Fruit fly (Drosophila melanogaster) whole organism, wandering third instar larva: ENCODE measurements around the gene Ir25a.
A peak's percentile ranks its signal among the peaks of the same experiment; 100 is the strongest.

ENCODE experiments used
- Abd-B ChIP-seq: fragments of >200 bp; optimal IDR thresholded peaks from 2 replicates; lab custom pipeline; 2017; ENCODE audit warnings: missing biosample characterization, missing genetic modification characterization
- CG9705 ChIP-seq: fragments of 200-800 bp; sonication (Bioruptor generic); optimal IDR thresholded peaks from 2 replicates; lab custom pipeline; 2018; ENCODE audit warnings: missing biosample characterization, mild to moderate bottlenecking, missing genetic modification characterization
- CrebA ChIP-seq: fragments of 200-800 bp; sonication (Bioruptor generic); optimal IDR thresholded peaks from 2 replicates; lab custom pipeline; 2016; ENCODE audit warnings: missing biosample characterization, mild to moderate bottlenecking, missing genetic modification characterization, borderline replicate concordance
- Dfd ChIP-seq: fragments of >200 bp; optimal IDR thresholded peaks from 2 replicates; lab custom pipeline; 2017; ENCODE audit warnings: missing biosample characterization, missing genetic modification characterization
- Dif ChIP-seq: fragments of 200-275, 200-300 bp; sonication (Bioruptor generic); optimal IDR thresholded peaks from 2 replicates; lab custom pipeline; 2018; ENCODE audit warnings: missing biosample characterization, missing genetic modification characterization; ENCODE audit not compliant: partially characterized antibody
- GATAd ChIP-seq: sonication (Bioruptor generic); optimal IDR thresholded peaks from 2 replicates; lab custom pipeline; 2016; ENCODE audit warnings: missing biosample characterization, missing genetic modification characterization
- HLH106 ChIP-seq: fragments of 200-800 bp; optimal IDR thresholded peaks from 3 replicates; lab custom pipeline; 2019; ENCODE audit warnings: missing biosample characterization, mild to moderate bottlenecking, missing genetic modification characterization, moderate library complexity
- Hnf4 ChIP-seq: fragments of 200-800 bp; sonication (Bioruptor generic); optimal IDR thresholded peaks from 2 replicates; lab custom pipeline; 2016; ENCODE audit warnings: missing biosample characterization, mild to moderate bottlenecking, missing genetic modification characterization
- Hr78 ChIP-seq: fragments of >200 bp; optimal IDR thresholded peaks from 2 replicates; lab custom pipeline; 2017; ENCODE audit warnings: missing biosample characterization, missing genetic modification characterization
- Hr83 ChIP-seq: fragments of 200-300 bp; sonication (Bioruptor generic); optimal IDR thresholded peaks from 2 replicates; lab custom pipeline; 2016; ENCODE audit warnings: missing biosample characterization, mild to moderate bottlenecking, missing genetic modification characterization, moderate library complexity; ENCODE audit not compliant: poor library complexity, severe bottlenecking
- Jra ChIP-seq: sonication (Bioruptor generic); optimal IDR thresholded peaks from 2 replicates; lab custom pipeline; 2016; ENCODE audit warnings: missing biosample characterization, missing genetic modification characterization
- Mio ChIP-seq: sonication (Bioruptor generic); optimal IDR thresholded peaks from 2 replicates; lab custom pipeline; 2016; ENCODE audit warnings: missing biosample characterization, missing genetic modification characterization
- Myc ChIP-seq: fragments of >200 bp; optimal IDR thresholded peaks from 2 replicates; lab custom pipeline; 2017
- N ChIP-seq: fragments of >200 bp; optimal IDR thresholded peaks from 2 replicates; lab custom pipeline; 2018; ENCODE audit warnings: missing biosample characterization, missing external identifiers, missing genetic modification characterization
- OdsH ChIP-seq: fragments of 200-800 bp; sonication (Bioruptor generic); optimal IDR thresholded peaks from 2 replicates; lab custom pipeline; 2016; ENCODE audit warnings: missing biosample characterization, mild to moderate bottlenecking, missing genetic modification characterization
- Rel ChIP-seq, 2 experiments: fragments of 200-800 bp; sonication (Bioruptor generic) in 1 of 2; optimal IDR thresholded peaks; 2 replicates in 1 of 2; 3 replicates in 1 of 2; lab custom pipeline; 2016 to 2019; ENCODE audit warnings: mild to moderate bottlenecking in 2 of 2, missing biosample characterization in 2 of 2, missing genetic modification characterization in 2 of 2, moderate library complexity in 1 of 2
- Sp1 ChIP-seq: fragments of 200-800 bp; sonication (Bioruptor generic); optimal IDR thresholded peaks from 3 replicates; lab custom pipeline; 2019; ENCODE audit warnings: missing biosample characterization, mild to moderate bottlenecking, missing genetic modification characterization, moderate library complexity
- br ChIP-seq: fragments of 200-800 bp; sonication (Bioruptor generic); optimal IDR thresholded peaks from 2 replicates; lab custom pipeline; 2016; ENCODE audit warnings: missing biosample characterization, missing genetic modification characterization
- brk ChIP-seq: fragments of 200-800 bp; sonication (Bioruptor generic); optimal IDR thresholded peaks from 2 replicates; lab custom pipeline; 2016; ENCODE audit warnings: missing biosample characterization, mild to moderate bottlenecking, missing genetic modification characterization
- dl ChIP-seq, 2 experiments: fragments of 175-275, 200-275 bp in 1 of 2; fragments of 200-275 bp in 1 of 2; sonication (Bioruptor generic); optimal IDR thresholded peaks; lab custom pipeline; 2018; ENCODE audit warnings: mild to moderate bottlenecking in 2 of 2, missing biosample characterization in 2 of 2, missing genetic modification characterization in 2 of 2, moderate library complexity in 2 of 2; ENCODE audit not compliant: partially characterized antibody in 2 of 2, insufficient read depth in 1 of 2
- dsf ChIP-seq: sonication (Bioruptor generic); optimal IDR thresholded peaks from 2 replicates; lab custom pipeline; 2016; ENCODE audit warnings: missing biosample characterization, missing genetic modification characterization, borderline replicate concordance
- foxo ChIP-seq, 2 experiments: fragments of 200-800 bp; sonication (Bioruptor generic); optimal IDR thresholded peaks; 2 replicates in 1 of 2; 3 replicates in 1 of 2; lab custom pipeline; 2016 to 2017; ENCODE audit warnings: missing biosample characterization in 2 of 2, missing genetic modification characterization in 2 of 2
- jim ChIP-seq: fragments of 175-275, 200-325 bp; sonication (Bioruptor generic); optimal IDR thresholded peaks from 2 replicates; lab custom pipeline; 2016; ENCODE audit warnings: missing biosample characterization, mild to moderate bottlenecking, missing genetic modification characterization
- lola ChIP-seq: fragments of >200 bp; optimal IDR thresholded peaks from 2 replicates; lab custom pipeline; 2017; ENCODE audit warnings: missing biosample characterization, missing genetic modification characterization
- psq ChIP-seq: fragments of 200-800 bp; sonication (Bioruptor generic); optimal IDR thresholded peaks from 3 replicates; lab custom pipeline; 2017; ENCODE audit warnings: missing biosample characterization, mild to moderate bottlenecking, missing genetic modification characterization, moderate library complexity
- rgr ChIP-seq: fragments of 200-800 bp; sonication (Bioruptor generic); optimal IDR thresholded peaks from 3 replicates; lab custom pipeline; 2016; ENCODE audit warnings: missing biosample characterization, mild to moderate bottlenecking, missing genetic modification characterization
- sage ChIP-seq: fragments of 200-800 bp; sonication (Bioruptor generic); optimal IDR thresholded peaks from 2 replicates; lab custom pipeline; 2016; ENCODE audit warnings: missing biosample characterization, mild to moderate bottlenecking, missing genetic modification characterization
- sv ChIP-seq: fragments of 200-800 bp; sonication (Bioruptor generic); optimal IDR thresholded peaks from 3 replicates; lab custom pipeline; 2016; ENCODE audit warnings: missing biosample characterization, missing genetic modification characterization
- usp ChIP-seq: fragments of >200 bp; optimal IDR thresholded peaks from 2 replicates; lab custom pipeline; 2017; ENCODE audit warnings: missing biosample characterization, missing genetic modification characterization
- woc ChIP-seq: sonication (Bioruptor generic); optimal IDR thresholded peaks from 2 replicates; lab custom pipeline; 2016; ENCODE audit warnings: missing biosample characterization, mild to moderate bottlenecking, missing genetic modification characterization

Ir25a gene

DNA sequence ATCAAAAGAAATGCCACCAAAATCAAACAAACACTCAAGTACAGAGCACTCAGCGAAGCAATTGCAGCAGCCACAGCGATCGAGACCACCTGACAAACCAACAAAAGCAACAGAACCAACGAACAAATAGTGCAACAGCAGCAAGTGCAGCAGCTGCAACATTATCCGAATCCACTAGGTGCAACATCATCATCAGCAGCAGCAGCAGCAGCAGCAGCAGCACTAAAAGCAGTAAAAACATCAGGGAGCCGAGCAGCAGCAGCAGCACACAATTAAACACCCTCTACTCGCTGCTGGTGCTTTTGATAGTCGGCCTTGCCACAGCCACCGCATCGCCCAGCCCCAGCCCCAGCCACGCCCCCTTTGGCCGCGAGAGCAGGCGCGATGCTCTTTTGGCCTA lies 30.3 kb upstream of the Ir25a start:
- no peak for TF ChIP-seq Hr83
- no peak for TF ChIP-seq Hnf4
- TF ChIP-seq Myc (lab: Kevin White, UChicago) = no peak
- TF ChIP-seq Dfd (GFP tag; lab: Kevin White, UChicago) = peak; percentile 85

dm6 chr2L:4861503-4861902 lies 26.4 kb upstream of the Ir25a start:
- TF ChIP-seq CrebA (GFP tag; lab: Kevin White, UChicago) = no peak
- TF ChIP-seq HLH106 = peak; percentile 18
- TF ChIP-seq foxo (GFP tag; optimal IDR thresholded peaks at IDR 0.05; lab: Kevin White, UChicago) = peak in 1 of 2 experiments; percentile 10

dm6 chr2L:4856118-4856517 lies 21.0 kb upstream of the Ir25a start:
- TF ChIP-seq dl (GFP tag; optimal IDR thresholded peaks at IDR 0.05; lab: Kevin White, UChicago; ENCODE audit: insufficient read depth in 1 of 2, partially characterized antibody in 2 of 2) = no peak
- no peak for TF ChIP-seq woc (GFP tag; lab: Kevin White, UChicago)
- TF ChIP-seq Dif (GFP tag; lab: Kevin White, UChicago) = no peak
- peak; percentile 16 for TF ChIP-seq OdsH (GFP tag; lab: Kevin White, UChicago)
- TF ChIP-seq Myc (lab: Kevin White, UChicago) = no peak
- no peak for TF ChIP-seq Abd-B (GFP tag; lab: Kevin White, UChicago)
- no peak for TF ChIP-seq lola (GFP tag; lab: Kevin White, UChicago)
- no peak for TF ChIP-seq dsf (GFP tag; lab: Kevin White, UChicago)
- TF ChIP-seq sv = peak; percentile 13
- TF ChIP-seq psq (GFP tag; lab: Kevin White, UChicago) = no peak
- no peak for TF ChIP-seq Jra (GFP tag; lab: Kevin White, UChicago)
- TF ChIP-seq rgr (GFP tag; lab: Kevin White, UChicago) = peak; percentile 3
- TF ChIP-seq usp (GFP tag; lab: Kevin White, UChicago) = no peak
- TF ChIP-seq jim (GFP tag; lab: Kevin White, UChicago) = no peak
- TF ChIP-seq foxo (GFP tag; optimal IDR thresholded peaks at IDR 0.05; lab: Kevin White, UChicago) = peak in 1 of 2 experiments; percentile 39
- TF ChIP-seq Hr78 = no peak
- TF ChIP-seq N = no peak
- no peak for TF ChIP-seq sage (GFP tag; lab: Kevin White, UChicago)
- no peak for TF ChIP-seq Mio
- no peak for TF ChIP-seq GATAd
- TF ChIP-seq brk (GFP tag; lab: Kevin White, UChicago) = no peak
- no peak for TF ChIP-seq br (GFP tag; lab: Kevin White, UChicago)
- TF ChIP-seq CG9705 (GFP tag; lab: Kevin White, UChicago) = no peak
- TF ChIP-seq Dfd (GFP tag; lab: Kevin White, UChicago) = no peak
- no peak for TF ChIP-seq Rel (GFP tag; optimal IDR thresholded peaks at IDR 0.05; lab: Kevin White, UChicago)
- no peak for TF ChIP-seq Rel (tag; optimal IDR thresholded peaks at IDR 0.05; lab: Kevin White, UChicago)
- peak; percentile 8 for TF ChIP-seq HLH106

DNA sequence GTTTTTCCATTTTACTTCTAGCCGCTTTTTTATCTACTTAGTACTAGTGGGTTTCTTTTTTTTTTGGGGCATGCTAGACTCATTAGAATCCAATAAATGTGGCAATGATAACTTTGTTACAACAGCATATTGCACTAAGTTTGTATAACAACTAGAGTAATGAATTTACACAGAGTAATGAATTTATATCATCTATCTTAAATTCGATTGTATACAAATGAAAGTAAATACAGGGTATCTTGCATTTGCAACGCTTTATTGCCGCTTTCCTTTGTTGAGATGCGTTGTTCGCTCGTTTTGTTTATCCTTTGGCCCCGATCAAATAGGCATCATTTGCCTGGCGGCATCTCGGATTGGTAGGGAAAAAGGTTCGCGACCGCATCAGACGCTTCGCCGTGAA lies 19.7 kb upstream of the Ir25a start:
- no peak for TF ChIP-seq lola (GFP tag; lab: Kevin White, UChicago)
- no peak for TF ChIP-seq dsf (GFP tag; lab: Kevin White, UChicago)
- TF ChIP-seq Sp1 (GFP tag; lab: Kevin White, UChicago) = no peak
- no peak for TF ChIP-seq dl (GFP tag; optimal IDR thresholded peaks at IDR 0.05; lab: Kevin White, UChicago; ENCODE audit: insufficient read depth in 1 of 2, partially characterized antibody in 2 of 2)
- TF ChIP-seq Dif (GFP tag; lab: Kevin White, UChicago) = no peak
- TF ChIP-seq usp (GFP tag; lab: Kevin White, UChicago) = no peak
- TF ChIP-seq sage (GFP tag; lab: Kevin White, UChicago) = no peak

DNA sequence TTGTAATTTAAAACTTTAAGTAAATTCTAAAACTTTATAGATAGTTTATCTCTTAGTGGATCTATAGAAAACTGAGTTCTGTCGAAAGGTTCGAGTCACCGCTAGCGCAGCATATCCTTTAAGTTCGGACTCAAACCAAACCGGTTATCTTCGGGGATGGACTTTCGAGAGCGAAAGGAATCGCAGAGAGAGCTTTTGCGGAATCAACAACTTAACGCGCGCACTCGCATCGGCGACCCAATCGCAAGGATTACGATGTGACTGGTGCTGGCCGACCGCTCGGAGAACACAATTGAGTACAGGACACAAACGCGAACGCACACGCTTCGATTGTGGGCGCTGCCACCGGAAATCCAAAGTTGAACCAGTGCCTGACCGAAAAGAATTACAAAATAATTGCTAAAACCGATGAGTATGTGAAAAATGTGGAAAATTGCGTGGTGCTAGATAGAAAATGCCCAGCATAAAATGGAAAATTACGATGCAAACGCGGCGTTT lies 17.6 kb upstream of the Ir25a start, which contains the start of gene smog:
Gene smog, plus strand, starts transcription at position 260 of the 498 bp plus-strand sequence.
- TF ChIP-seq sv (no peak), sage (GFP tag; lab: Kevin White, UChicago) (no peak), jim (GFP tag; lab: Kevin White, UChicago) (no peak), Sp1 (GFP tag; lab: Kevin White, UChicago) (no peak), Mio (no peak), rgr (GFP tag; lab: Kevin White, UChicago) (no peak), usp (GFP tag; lab: Kevin White, UChicago) (no peak), Myc (lab: Kevin White, UChicago) (no peak), OdsH (GFP tag; lab: Kevin White, UChicago) (no peak)
